Fruit fly (Drosophila melanogaster): ENCODE data around the gene CG32647.

DNA sequence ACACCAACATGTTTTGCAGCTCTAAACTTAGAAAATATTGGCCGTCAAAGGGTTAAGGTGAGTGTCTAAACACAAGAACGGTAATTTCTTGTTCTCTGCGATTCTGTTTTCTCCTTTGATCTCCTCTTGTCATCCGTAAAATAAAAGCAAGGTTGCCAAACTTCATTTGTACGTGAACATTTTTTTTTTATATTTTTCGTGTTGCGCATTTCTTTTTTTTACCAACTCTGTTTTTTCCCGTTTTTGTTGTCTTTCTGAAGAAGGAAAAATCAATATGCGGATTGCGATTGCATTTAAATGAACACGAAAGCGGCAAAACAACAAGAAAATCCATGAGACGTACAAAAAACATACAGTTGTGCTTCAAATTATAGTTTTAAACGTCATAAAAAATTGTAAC is 45.0 kb downstream of the CG32647 start:
- TF ChIP-seq kay (GFP tag; ENCODE audit: borderline replicate concordance) (no peak), Mnt (GFP tag; optimal IDR thresholded peaks at IDR 0.05) (no peak), CG14711 (tag; optimal IDR thresholded peaks at IDR 0.05) (no peak), Crg-1 (GFP tag; optimal IDR thresholded peaks at IDR 0.05) (no peak), CG33017 (tag; optimal IDR thresholded peaks at IDR 0.05) (no peak), pad (GFP tag; optimal IDR thresholded peaks at IDR 0.05) (no peak), cic (GFP tag; optimal IDR thresholded peaks at IDR 0.05) (no peak), ovo (GFP tag; optimal IDR thresholded peaks at IDR 0.05) (no peak), CG7101 (tag; optimal IDR thresholded peaks at IDR 0.05) (no peak)
